Fruit fly (Drosophila melanogaster) whole organism, embryonic: Measurements from ENCODE around the gene CG33772.

Experiments
- CG11695 ChIP-seq: fragments of 200-800 bp; sonication (Bioruptor generic); IDR thresholded peaks from 3 replicates; pipeline ENCODE4 v1.3.6; 2022; ENCODE audit warnings: missing biosample characterization, missing genetic modification characterization
- CG12391 ChIP-seq: fragments of 200-800 bp; sonication (Bioruptor generic); optimal IDR thresholded peaks from 3 replicates; lab custom pipeline; 2018; ENCODE audit warnings: missing biosample characterization, mild to moderate bottlenecking, missing genetic modification characterization, moderate library complexity
- CG14050 ChIP-seq: fragments of 200-800 bp; sonication (Bioruptor generic); IDR thresholded peaks from 3 replicates; pipeline ENCODE4 v1.3.6; 2022; ENCODE audit warnings: missing biosample characterization, missing genetic modification characterization
- CG14860 ChIP-seq: fragments of 200-800 bp; sonication (Bioruptor generic); IDR thresholded peaks from 3 replicates; pipeline ENCODE4 v1.3.6; 2022; ENCODE audit warnings: missing biosample characterization, missing genetic modification characterization; ENCODE audit not compliant: partially characterized antibody
- CG15073 ChIP-seq: fragments of 200-800 bp; sonication (Bioruptor generic); optimal IDR thresholded peaks from 2 replicates; lab custom pipeline; 2016; ENCODE audit warnings: missing biosample characterization, missing genetic modification characterization
- CG15269 ChIP-seq: fragments of 200-800 bp; sonication (Bioruptor generic); optimal IDR thresholded peaks from 2 replicates; lab custom pipeline; 2018; ENCODE audit warnings: missing biosample characterization, mild to moderate bottlenecking, missing genetic modification characterization, moderate library complexity
- CG30431 ChIP-seq: fragments of 200-800 bp; sonication (Bioruptor generic); optimal IDR thresholded peaks from 2 replicates; lab custom pipeline; 2017; ENCODE audit warnings: missing biosample characterization, missing genetic modification characterization
- CG34376 ChIP-seq: fragments of 200-800 bp; sonication (Bioruptor generic); optimal IDR thresholded peaks from 2 replicates; lab custom pipeline; 2018; ENCODE audit warnings: missing biosample characterization, mild to moderate bottlenecking, missing genetic modification characterization
- CG4617 ChIP-seq: fragments of 200-800 bp; sonication (Bioruptor generic); optimal IDR thresholded peaks from 3 replicates; lab custom pipeline; 2016; ENCODE audit warnings: missing biosample characterization, missing genetic modification characterization, borderline replicate concordance
- CG5953 ChIP-seq: fragments of 200-800 bp; sonication (Bioruptor generic); IDR thresholded peaks from 2 replicates; pipeline ENCODE4 v1.3.6; 2022; ENCODE audit warnings: missing biosample characterization, missing genetic modification characterization
- CG6813 ChIP-seq: fragments of 200-800 bp; sonication (Bioruptor generic); optimal IDR thresholded peaks from 2 replicates; lab custom pipeline; 2017; ENCODE audit warnings: missing biosample characterization, missing genetic modification characterization, mild to moderate bottlenecking, moderate library complexity, missing genetic modification reagents
- CG7271 ChIP-seq: fragments of 200-800 bp; sonication (Bioruptor generic); optimal IDR thresholded peaks from 2 replicates; lab custom pipeline; 2018; ENCODE audit warnings: missing biosample characterization, mild to moderate bottlenecking, missing genetic modification characterization, moderate library complexity
- CG7839 ChIP-seq: fragments of 200-800 bp; sonication (Bioruptor generic); optimal IDR thresholded peaks from 3 replicates; lab custom pipeline; 2018; ENCODE audit warnings: missing biosample characterization, mild to moderate bottlenecking, missing genetic modification characterization, moderate library complexity
- CG8281 ChIP-seq: fragments of 200-800 bp; sonication (Bioruptor generic); optimal IDR thresholded peaks from 2 replicates; lab custom pipeline; 2018; ENCODE audit warnings: missing biosample characterization, mild to moderate bottlenecking, missing genetic modification characterization, moderate library complexity
- CG8359 ChIP-seq: fragments of 200-800 bp; sonication (Bioruptor generic); optimal IDR thresholded peaks from 2 replicates; lab custom pipeline; 2017; ENCODE audit warnings: missing biosample characterization, mild to moderate bottlenecking, missing genetic modification characterization, borderline replicate concordance
- CG8924 ChIP-seq: fragments of 200-800 bp; optimal IDR thresholded peaks from 3 replicates; lab custom pipeline; 2019; ENCODE audit warnings: missing biosample characterization, mild to moderate bottlenecking, missing genetic modification characterization, moderate library complexity
- CG8944 ChIP-seq: fragments of 200-800 bp; sonication (Bioruptor generic); optimal IDR thresholded peaks from 3 replicates; lab custom pipeline; 2016; ENCODE audit warnings: missing biosample characterization, missing genetic modification characterization
- CHES-1-like ChIP-seq: fragments of 200-800 bp; sonication (Bioruptor generic); optimal IDR thresholded peaks from 2 replicates; lab custom pipeline; 2016; ENCODE audit warnings: missing biosample characterization, missing genetic modification characterization
- CoRest ChIP-seq: fragments of 200-800 bp; sonication (Bioruptor generic); optimal IDR thresholded peaks from 3 replicates; lab custom pipeline; 2018; ENCODE audit warnings: missing biosample characterization, mild to moderate bottlenecking, missing genetic modification characterization, moderate library complexity
- D19B ChIP-seq: fragments of 200-800 bp; sonication (Bioruptor generic); optimal IDR thresholded peaks from 2 replicates; lab custom pipeline; 2017; ENCODE audit warnings: missing biosample characterization, mild to moderate bottlenecking, missing genetic modification characterization
- Dp ChIP-seq: fragments of 200-800 bp; sonication (Bioruptor generic); optimal IDR thresholded peaks from 2 replicates; lab custom pipeline; 2018; ENCODE audit warnings: missing biosample characterization, mild to moderate bottlenecking, missing genetic modification characterization, moderate library complexity
- ERR ChIP-seq: fragments of 200-800 bp; sonication (Bioruptor generic); optimal IDR thresholded peaks from 2 replicates; lab custom pipeline; 2016; ENCODE audit warnings: missing biosample characterization, missing genetic modification characterization
- HmgZ ChIP-seq: fragments of 200-800 bp; sonication (Bioruptor generic); optimal IDR thresholded peaks from 2 replicates; lab custom pipeline; 2018; ENCODE audit warnings: missing biosample characterization, mild to moderate bottlenecking, missing genetic modification characterization
- Lpt ChIP-seq: fragments of >200 bp; optimal IDR thresholded peaks from 2 replicates; lab custom pipeline; 2018; ENCODE audit warnings: missing biosample characterization, missing genetic modification characterization
- Meics ChIP-seq: fragments of 200-800 bp; sonication (Bioruptor generic); optimal IDR thresholded peaks from 2 replicates; lab custom pipeline; 2017; ENCODE audit warnings: missing biosample characterization, mild to moderate bottlenecking, missing genetic modification characterization
- Mrtf ChIP-seq: fragments of 200-800 bp; sonication (Bioruptor generic); IDR thresholded peaks from 3 replicates; pipeline ENCODE4 v1.3.6; 2022; ENCODE audit warnings: missing biosample characterization, missing genetic modification characterization
- NfI ChIP-seq: fragments of 200-800 bp; sonication (Bioruptor generic); optimal IDR thresholded peaks from 3 replicates; lab custom pipeline; 2018; ENCODE audit warnings: missing biosample characterization, mild to moderate bottlenecking, missing genetic modification characterization, moderate library complexity
- Pdp1 ChIP-seq, 2 experiments: fragments of 200-800 bp; sonication (Bioruptor generic); optimal IDR thresholded peaks; 3 replicates each; lab custom pipeline; 2016; ENCODE audit warnings: missing biosample characterization in 2 of 2, missing genetic modification characterization in 2 of 2, mild to moderate bottlenecking in 1 of 2, moderate library complexity in 1 of 2
- ara ChIP-seq: fragments of 200-800 bp; sonication (Bioruptor generic); IDR thresholded peaks from 2 replicates; pipeline ENCODE4 v1.3.6; 2022; ENCODE audit warnings: missing biosample characterization, missing genetic modification characterization
- chinmo ChIP-seq: fragments of 200-800 bp; sonication (Bioruptor generic); IDR thresholded peaks from 4 replicates; pipeline ENCODE4 v1.3.6; 2022; ENCODE audit warnings: missing biosample characterization, missing genetic modification characterization; ENCODE audit not compliant: partially characterized antibody
- exex ChIP-seq: fragments of 200-800 bp; sonication (Bioruptor generic); optimal IDR thresholded peaks from 4 replicates; lab custom pipeline; 2018; ENCODE audit warnings: missing biosample characterization, mild to moderate bottlenecking, missing genetic modification characterization, moderate library complexity
- fd102C ChIP-seq: fragments of 200-800 bp; sonication (Bioruptor generic); optimal IDR thresholded peaks from 2 replicates; lab custom pipeline; 2018; ENCODE audit warnings: missing biosample characterization, mild to moderate bottlenecking, missing genetic modification characterization, moderate library complexity
- fd3F ChIP-seq: fragments of 200-800 bp; sonication (Bioruptor generic); optimal IDR thresholded peaks from 2 replicates; lab custom pipeline; 2018; ENCODE audit warnings: missing biosample characterization, mild to moderate bottlenecking, missing genetic modification characterization, moderate library complexity
- grn ChIP-seq: fragments of 200-800 bp; sonication (Bioruptor generic); optimal IDR thresholded peaks from 3 replicates; lab custom pipeline; 2017; ENCODE audit warnings: missing biosample characterization, missing genetic modification characterization
- jigr1 ChIP-seq: fragments of 200-800 bp; sonication (Bioruptor generic); IDR thresholded peaks from 3 replicates; pipeline ENCODE4 v1.3.6; 2022; ENCODE audit warnings: missing biosample characterization, missing genetic modification characterization
- jing ChIP-seq: fragments of 200-800 bp; sonication (Bioruptor generic); optimal IDR thresholded peaks from 2 replicates; lab custom pipeline; 2018; ENCODE audit warnings: missing biosample characterization, mild to moderate bottlenecking, missing genetic modification characterization
- kah ChIP-seq: fragments of 200-800 bp; sonication (Bioruptor generic); optimal IDR thresholded peaks from 2 replicates; lab custom pipeline; 2018; ENCODE audit warnings: missing biosample characterization, mild to moderate bottlenecking, missing genetic modification characterization
- kni ChIP-seq: fragments of 200-800 bp; sonication (Bioruptor generic); optimal IDR thresholded peaks from 3 replicates; lab custom pipeline; 2017; ENCODE audit warnings: mild to moderate bottlenecking, missing biosample characterization, missing genetic modification reagents, missing genetic modification characterization
- maf-S ChIP-seq: fragments of 200-800 bp; sonication (Bioruptor generic); optimal IDR thresholded peaks from 2 replicates; lab custom pipeline; 2016; ENCODE audit warnings: missing biosample characterization, missing genetic modification characterization
- mirr ChIP-seq: fragments of 200-800 bp; sonication (Bioruptor generic); optimal IDR thresholded peaks from 3 replicates; lab custom pipeline; 2018; ENCODE audit warnings: missing biosample characterization, mild to moderate bottlenecking, missing genetic modification characterization
- sd ChIP-seq: fragments of 200-800 bp; sonication (Bioruptor generic); optimal IDR thresholded peaks from 3 replicates; lab custom pipeline; 2018; ENCODE audit warnings: missing biosample characterization, mild to moderate bottlenecking, missing genetic modification characterization, moderate library complexity
- slou ChIP-seq: fragments of 200-800 bp; sonication (Bioruptor generic); optimal IDR thresholded peaks from 3 replicates; lab custom pipeline; 2016; ENCODE audit warnings: missing biosample characterization, missing genetic modification characterization
- ssp ChIP-seq: fragments of 200-800 bp; sonication (Bioruptor generic); IDR thresholded peaks from 2 replicates; pipeline ENCODE4 v1.3.6; 2022; ENCODE audit warnings: missing biosample characterization, missing genetic modification characterization
- sug ChIP-seq: fragments of 200-800 bp; optimal IDR thresholded peaks from 2 replicates; lab custom pipeline; 2019; ENCODE audit warnings: missing biosample characterization, mild to moderate bottlenecking, missing genetic modification characterization, moderate library complexity
- twi ChIP-seq: fragments of 200-800 bp; optimal IDR thresholded peaks from 2 replicates; lab custom pipeline; 2019; ENCODE audit warnings: missing biosample characterization, mild to moderate bottlenecking, missing genetic modification characterization, moderate library complexity
- wdn ChIP-seq: fragments of 200-800 bp; sonication (Bioruptor generic); IDR thresholded peaks from 2 replicates; pipeline ENCODE4 v1.3.6; 2022; ENCODE audit warnings: missing biosample characterization, missing genetic modification characterization
- wek ChIP-seq: fragments of 200-800 bp; sonication (Bioruptor generic); optimal IDR thresholded peaks from 3 replicates; lab custom pipeline; 2018; ENCODE audit warnings: missing biosample characterization, mild to moderate bottlenecking, missing genetic modification characterization, moderate library complexity

The CG33772 gene

dm6 chr3L:22671699-22672276, 19.5 kb upstream of the CG33772 start (continued):
- TF ChIP-seq CG8359 (no peak), CG8281 (peak; percentile 47), CG7271 (tag; lab: Kevin White, UChicago) (no peak), CHES-1-like (GFP tag; lab: Kevin White, UChicago) (no peak), fd102C (no peak), chinmo (GFP tag; lab: Robert Waterston, UW) (peak; percentile 59; the same call in 1 of the 4 replicates), jing (GFP tag; lab: Kevin White, UChicago) (no peak), Lpt (GFP tag; lab: Kevin White, UChicago) (no peak), maf-S (no peak), Meics (GFP tag; lab: Kevin White, UChicago) (no peak), D19B (GFP tag; lab: Kevin White, UChicago) (no peak), sug (tag; lab: Kevin White, UChicago) (peak; percentile 57), fd3F (GFP tag; lab: Kevin White, UChicago) (no peak), NfI (GFP tag; lab: Kevin White, UChicago) (no peak), mirr (GFP tag; lab: Kevin White, UChicago) (peak; percentile 90), CG11695 (GFP tag; lab: Robert Waterston, UW) (no peak)

dm6 chr3L:22670174-22670573, 17.8 kb upstream of the CG33772 start:
- TF ChIP-seq Pdp1 (GFP tag; optimal IDR thresholded peaks at IDR 0.05; lab: Kevin White, UChicago) (peak in 1 of 2 experiments; percentile 90), Mrtf (GFP tag; lab: Robert Waterston, UW) (no peak), twi (tag; lab: Kevin White, UChicago) (peak; percentile 33), CG7839 (no peak), CG15073 (GFP tag; lab: Kevin White, UChicago) (no peak), grn (GFP tag; lab: Kevin White, UChicago) (peak; percentile 94), sug (tag; lab: Kevin White, UChicago) (peak; percentile 46), HmgZ (tag; lab: Kevin White, UChicago) (peak; percentile 6), CG12391 (tag; lab: Kevin White, UChicago) (no peak), exex (tag; lab: Kevin White, UChicago) (peak; percentile 74), jigr1 (GFP tag; lab: Robert Waterston, UW) (no peak), CoRest (no peak), sd (peak; percentile 83), CG30431 (no peak), chinmo (GFP tag; lab: Robert Waterston, UW) (0 out of 4 replicates have a peak, but pooled peaks have one; percentile 19), CG34376 (GFP tag; lab: Kevin White, UChicago) (peak; percentile 34), Dp (GFP tag; lab: Kevin White, UChicago) (no peak), CG4617 (GFP tag; lab: Kevin White, UChicago) (no peak), wek (no peak), ERR (GFP tag; lab: Kevin White, UChicago) (no peak)

DNA sequence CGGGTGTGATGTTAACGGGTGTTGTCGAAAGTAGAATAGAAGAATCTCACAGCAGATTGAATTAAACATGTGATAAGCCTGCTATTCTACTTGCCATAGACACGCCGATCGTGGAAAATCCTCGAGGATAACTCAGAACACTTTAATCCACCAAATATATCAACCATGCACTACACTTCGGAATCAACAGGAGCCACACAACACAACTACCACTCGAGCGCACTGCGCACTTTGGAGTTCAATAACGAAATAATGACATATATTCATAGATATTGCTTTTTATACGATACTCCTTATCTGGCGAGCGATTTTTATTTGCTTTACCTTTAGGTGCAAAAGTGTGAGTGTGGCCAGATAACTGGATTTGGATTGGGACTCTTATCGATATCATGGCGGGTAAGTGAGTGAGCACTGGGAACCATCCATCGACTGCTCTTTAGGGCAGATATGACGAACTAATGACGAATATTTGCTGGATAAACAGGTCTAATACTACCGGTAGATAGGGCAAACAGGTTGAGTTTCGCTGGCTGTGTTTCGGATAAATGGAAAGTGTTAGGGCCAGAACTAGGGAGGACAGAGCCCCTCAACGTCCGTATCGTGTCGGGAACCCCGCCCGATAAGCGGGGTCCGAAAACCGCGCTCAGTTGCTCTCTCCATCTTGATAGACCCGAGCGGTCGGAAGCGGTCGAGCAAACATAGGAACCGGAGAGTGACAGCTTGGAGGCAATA, 17.1 kb upstream of the CG33772 start, which contains the start of gene Jhbp6:
Jhbp6 (plus strand) TSS at position 682 of the 732 bp plus-strand sequence.
- TF ChIP-seq CG14050 (GFP tag; lab: Robert Waterston, UW), result no peak
- TF ChIP-seq CG8924, result no peak
- TF ChIP-seq exex (tag; lab: Kevin White, UChicago), result peak; percentile 19
- TF ChIP-seq ara (GFP tag; lab: Robert Waterston, UW), result no peak
- no peak for TF ChIP-seq ssp
- TF ChIP-seq kni, result peak; percentile 11
- no peak for TF ChIP-seq CG8944
- no peak for TF ChIP-seq CG6813 (GFP tag; lab: Kevin White, UChicago)
- TF ChIP-seq CG14860 (GFP tag; lab: Robert Waterston, UW), result no peak
- TF ChIP-seq kah (GFP tag; lab: Kevin White, UChicago), result no peak
- TF ChIP-seq CG5953 (GFP tag; lab: Robert Waterston, UW), result no peak
- TF ChIP-seq wdn, result no peak
- no peak for TF ChIP-seq CG15269
- no peak for TF ChIP-seq slou (GFP tag; lab: Kevin White, UChicago)
